Fruit fly (Drosophila melanogaster) whole organism, prepupa: ENCODE data around the gene CG4004.
A peak's percentile ranks its signal among the peaks of the same experiment; 100 is the strongest.

Source experiments
- Blimp-1 ChIP-seq: fragments of 200-800 bp; sonication (Bioruptor generic); optimal IDR thresholded peaks from 3 replicates; lab custom pipeline; 2017; ENCODE audit warnings: missing biosample characterization, missing genetic modification characterization, mild to moderate bottlenecking, moderate library complexity, missing genetic modification reagents
- CG10631 ChIP-seq: fragments of 200-800 bp; sonication (Bioruptor generic); optimal IDR thresholded peaks from 2 replicates; lab custom pipeline; 2016; ENCODE audit warnings: missing biosample characterization, missing genetic modification characterization
- CG10669 ChIP-seq: fragments of 200-800 bp; sonication (Bioruptor generic); optimal IDR thresholded peaks from 3 replicates; lab custom pipeline; 2018; ENCODE audit warnings: missing biosample characterization, mild to moderate bottlenecking, missing genetic modification characterization, moderate library complexity
- CG11294 ChIP-seq: fragments of 200-800 bp; sonication (Bioruptor generic); IDR thresholded peaks from 2 replicates; pipeline ENCODE4 v1.3.6; 2022; ENCODE audit warnings: missing biosample characterization, missing genetic modification characterization
- CG11762 ChIP-seq: fragments of 200-800 bp; sonication (Bioruptor generic); optimal IDR thresholded peaks from 3 replicates; lab custom pipeline; 2016; ENCODE audit warnings: missing biosample characterization, missing genetic modification characterization; ENCODE audit not compliant: insufficient read depth
- CG11902 ChIP-seq: fragments of 200-800 bp; sonication (Bioruptor generic); optimal IDR thresholded peaks from 3 replicates; lab custom pipeline; 2016; ENCODE audit warnings: missing biosample characterization, missing genetic modification characterization
- CG1621 ChIP-seq: fragments of 200-800 bp; sonication (Bioruptor generic); optimal IDR thresholded peaks from 3 replicates; lab custom pipeline; 2018; ENCODE audit warnings: missing biosample characterization, mild to moderate bottlenecking, missing genetic modification characterization
- CG3032 ChIP-seq: fragments of 200-800 bp; optimal IDR thresholded peaks from 2 replicates; lab custom pipeline; 2019; ENCODE audit warnings: missing biosample characterization, mild to moderate bottlenecking, missing genetic modification characterization, moderate library complexity
- CG32006 ChIP-seq: fragments of 200-800 bp; sonication (Bioruptor generic); optimal IDR thresholded peaks from 3 replicates; lab custom pipeline; 2017; ENCODE audit warnings: missing biosample characterization, mild to moderate bottlenecking, missing genetic modification characterization
- CG34406 ChIP-seq: fragments of 200-800 bp; sonication (Bioruptor generic); optimal IDR thresholded peaks from 3 replicates; lab custom pipeline; 2016; ENCODE audit warnings: missing biosample characterization, missing genetic modification characterization
- CG3919 ChIP-seq: fragments of 200-800 bp; sonication (Bioruptor generic); optimal IDR thresholded peaks from 3 replicates; lab custom pipeline; 2016; ENCODE audit warnings: missing biosample characterization, missing genetic modification characterization
- CG6163 ChIP-seq: fragments of 200-800 bp; sonication (Bioruptor generic); IDR thresholded peaks from 3 replicates; pipeline ENCODE4 v1.3.6; 2022; ENCODE audit warnings: missing biosample characterization, missing genetic modification characterization
- CG8119 ChIP-seq: fragments of 200-800 bp; sonication (Bioruptor generic); IDR thresholded peaks from 3 replicates; pipeline ENCODE4 v1.3.6; 2022; ENCODE audit warnings: missing biosample characterization, missing genetic modification characterization
- CG8319 ChIP-seq: fragments of 200-800 bp; sonication (Bioruptor generic); optimal IDR thresholded peaks from 3 replicates; lab custom pipeline; 2016; ENCODE audit warnings: missing biosample characterization, missing genetic modification characterization
- CG8632 ChIP-seq: fragments of 200-800 bp; sonication (Bioruptor generic); optimal IDR thresholded peaks from 3 replicates; lab custom pipeline; 2016; ENCODE audit warnings: missing biosample characterization, missing genetic modification characterization
- CG9139 ChIP-seq: fragments of 200-800 bp; sonication (Bioruptor generic); optimal IDR thresholded peaks from 3 replicates; lab custom pipeline; 2017; ENCODE audit warnings: missing biosample characterization, mild to moderate bottlenecking, missing genetic modification characterization
- Eip75B ChIP-seq: fragments of 200-800 bp; sonication (Bioruptor generic); optimal IDR thresholded peaks from 3 replicates; lab custom pipeline; 2016; ENCODE audit warnings: missing biosample characterization, missing genetic modification characterization
- Eip78C ChIP-seq: fragments of 200-800 bp; sonication (Bioruptor generic); peaks from one replicate; lab custom pipeline; 2016; ENCODE audit warnings: missing biosample characterization, missing genetic modification characterization
- Eip93F ChIP-seq: fragments of 200-800 bp; sonication (Bioruptor generic); optimal IDR thresholded peaks from 2 replicates; lab custom pipeline; 2016; ENCODE audit warnings: missing biosample characterization, mild to moderate bottlenecking, missing genetic modification characterization
- Ets21C ChIP-seq: fragments of 200-800 bp; sonication (Bioruptor generic); optimal IDR thresholded peaks from 3 replicates; lab custom pipeline; 2016; ENCODE audit warnings: missing biosample characterization, missing genetic modification characterization
- Gug ChIP-seq: fragments of 200-800 bp; sonication (Bioruptor generic); IDR thresholded peaks from 2 replicates; pipeline ENCODE4 v1.3.6; 2022; ENCODE audit warnings: missing biosample characterization, missing genetic modification characterization
- Hr38 ChIP-seq: sonication (Bioruptor generic); optimal IDR thresholded peaks from 2 replicates; lab custom pipeline; 2016; ENCODE audit warnings: missing biosample characterization, missing genetic modification characterization
- Hr39 ChIP-seq: fragments of 200-800 bp; sonication (Bioruptor generic); optimal IDR thresholded peaks from 2 replicates; lab custom pipeline; 2016; ENCODE audit warnings: missing biosample characterization, missing genetic modification characterization
- Hr4 ChIP-seq: fragments of 200-800 bp; sonication (Bioruptor generic); optimal IDR thresholded peaks from 3 replicates; lab custom pipeline; 2016; ENCODE audit warnings: missing biosample characterization, missing genetic modification characterization
- Lpt ChIP-seq: fragments of 200-800 bp; sonication (Bioruptor generic); optimal IDR thresholded peaks from 3 replicates; lab custom pipeline; 2016; ENCODE audit warnings: missing biosample characterization, missing genetic modification characterization
- Met ChIP-seq: fragments of 200-800 bp; sonication (Bioruptor generic); optimal IDR thresholded peaks from 3 replicates; lab custom pipeline; 2016; ENCODE audit warnings: missing biosample characterization, missing genetic modification characterization
- Smox ChIP-seq: fragments of 200-800 bp; sonication (Bioruptor generic); optimal IDR thresholded peaks from 3 replicates; lab custom pipeline; 2016; ENCODE audit warnings: missing biosample characterization, missing genetic modification characterization
- Sox102F ChIP-seq: fragments of 200-800 bp; sonication (Bioruptor generic); optimal IDR thresholded peaks from 2 replicates; lab custom pipeline; 2016; ENCODE audit warnings: missing biosample characterization, mild to moderate bottlenecking, missing genetic modification characterization
- Sox14 ChIP-seq: fragments of 200-800 bp; sonication (Bioruptor generic); optimal IDR thresholded peaks from 3 replicates; lab custom pipeline; 2016; ENCODE audit warnings: missing biosample characterization, missing genetic modification characterization
- Sox15 ChIP-seq: fragments of 200-800 bp; sonication (Bioruptor generic); optimal IDR thresholded peaks from 3 replicates; lab custom pipeline; 2016; ENCODE audit warnings: missing biosample characterization, missing genetic modification characterization
- achi ChIP-seq: fragments of 200-800 bp; sonication (Bioruptor generic); optimal IDR thresholded peaks from 3 replicates; lab custom pipeline; 2016; ENCODE audit warnings: missing biosample characterization, missing genetic modification characterization
- dac ChIP-seq: fragments of 200-800 bp; sonication (Bioruptor generic); optimal IDR thresholded peaks from 2 replicates; lab custom pipeline; 2017; ENCODE audit warnings: missing biosample characterization, mild to moderate bottlenecking, missing genetic modification characterization
- dsx ChIP-seq: fragments of 200-800 bp; optimal IDR thresholded peaks from 3 replicates; lab custom pipeline; 2019; ENCODE audit warnings: missing biosample characterization, mild to moderate bottlenecking, missing genetic modification characterization, moderate library complexity; ENCODE audit not compliant: poor library complexity, severe bottlenecking
- eg ChIP-seq: fragments of 200-800 bp; sonication (Bioruptor generic); IDR thresholded peaks from 3 replicates; pipeline ENCODE4 v1.3.6; 2022; ENCODE audit warnings: missing biosample characterization, missing genetic modification characterization
- esn ChIP-seq: fragments of 200-800 bp; sonication (Bioruptor generic); optimal IDR thresholded peaks from 2 replicates; lab custom pipeline; 2016; ENCODE audit warnings: missing biosample characterization, mild to moderate bottlenecking, missing genetic modification characterization, moderate library complexity
- fd59A ChIP-seq: fragments of 200-800 bp; sonication (Bioruptor generic); optimal IDR thresholded peaks from 2 replicates; lab custom pipeline; 2017; ENCODE audit warnings: missing biosample characterization, mild to moderate bottlenecking, missing genetic modification characterization, missing genetic modification reagents
- fd85E ChIP-seq: fragments of 200-800 bp; sonication (Bioruptor generic); optimal IDR thresholded peaks from 3 replicates; lab custom pipeline; 2016; ENCODE audit warnings: missing biosample characterization, missing genetic modification characterization
- fkh ChIP-seq: fragments of 200-800 bp; sonication (Bioruptor generic); optimal IDR thresholded peaks from 3 replicates; lab custom pipeline; 2017; ENCODE audit warnings: missing biosample characterization, mild to moderate bottlenecking, missing genetic modification characterization, moderate library complexity
- net ChIP-seq: fragments of 200-800 bp; sonication (Bioruptor generic); optimal IDR thresholded peaks from 3 replicates; lab custom pipeline; 2016; ENCODE audit warnings: missing biosample characterization, missing genetic modification characterization
- spab ChIP-seq: fragments of 200-800 bp; sonication (Bioruptor generic); optimal IDR thresholded peaks from 2 replicates; lab custom pipeline; 2017; ENCODE audit warnings: missing biosample characterization, mild to moderate bottlenecking, missing genetic modification characterization, missing genetic modification reagents
- ss ChIP-seq, 2 experiments: fragments of 200-800 bp; sonication (Bioruptor generic); optimal IDR thresholded peaks; 2 replicates in 1 of 2; 3 replicates in 1 of 2; lab custom pipeline; 2017 to 2018; ENCODE audit warnings: mild to moderate bottlenecking in 2 of 2, missing biosample characterization in 2 of 2, missing genetic modification characterization in 2 of 2, moderate library complexity in 1 of 2
- svp ChIP-seq: fragments of 200-800 bp; sonication (Bioruptor generic); peaks from one replicate; lab custom pipeline; 2016; ENCODE audit warnings: missing biosample characterization, missing genetic modification characterization
- topi ChIP-seq: fragments of 200-800 bp; sonication (Bioruptor generic); optimal IDR thresholded peaks from 3 replicates; lab custom pipeline; 2016; ENCODE audit warnings: missing biosample characterization, missing genetic modification characterization
- vri ChIP-seq: fragments of 200-800 bp; sonication (Bioruptor generic); optimal IDR thresholded peaks from 3 replicates; lab custom pipeline; 2016; ENCODE audit warnings: missing biosample characterization, mild to moderate bottlenecking, missing genetic modification characterization

The CG4004 gene

DNA sequence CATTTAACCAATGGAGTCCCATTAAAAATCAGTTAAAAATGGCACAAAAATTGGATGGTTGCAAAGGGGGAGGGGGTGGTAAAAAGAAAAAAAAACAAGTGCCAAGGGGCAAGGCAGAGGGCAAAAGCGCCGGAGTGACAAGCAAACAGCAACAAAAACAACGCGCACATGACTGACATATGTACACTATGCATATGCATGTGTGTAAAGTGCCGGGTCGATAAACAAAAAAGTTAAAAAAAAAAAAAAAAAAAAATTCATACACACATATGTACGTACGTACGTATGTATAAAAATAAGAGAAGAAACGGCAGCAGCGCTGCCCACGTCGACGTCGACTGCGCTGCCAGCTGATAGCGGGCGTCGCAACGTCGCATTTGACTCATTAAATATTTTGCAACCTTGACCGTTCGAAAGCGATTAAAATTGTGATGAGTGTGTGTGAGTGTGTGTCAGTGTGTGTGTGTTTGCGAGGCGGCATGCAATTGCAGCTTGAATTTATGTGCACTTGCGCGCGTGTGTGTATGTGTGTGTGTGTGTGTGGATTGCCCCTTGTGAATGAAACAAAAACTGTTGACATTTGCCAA lies 16.3 kb upstream of the CG4004 start (continued):
- TF ChIP-seq CG3032 (no peak), topi (GFP tag; lab: Kevin White, UChicago) (no peak), Hr4 (GFP tag; lab: Kevin White, UChicago) (no peak), Sox14 (GFP tag; lab: Kevin White, UChicago) (no peak), CG8632 (GFP tag; lab: Kevin White, UChicago) (no peak), CG10631 (no peak), Blimp-1 (GFP tag; lab: Kevin White, UChicago) (no peak), Ets21C (GFP tag; lab: Kevin White, UChicago) (no peak), fkh (GFP tag; lab: Kevin White, UChicago) (peak; percentile 31), fd59A (GFP tag; lab: Kevin White, UChicago) (no peak), Eip75B (peak; percentile 46), esn (GFP tag; lab: Kevin White, UChicago) (no peak), Eip78C (peak; percentile 76), Gug (GFP tag; lab: Robert Waterston, UW) (no peak), CG8319 (GFP tag; lab: Kevin White, UChicago) (no peak), CG34406 (GFP tag; lab: Kevin White, UChicago) (peak; percentile 30), Smox (GFP tag; lab: Kevin White, UChicago) (no peak), dac (GFP tag; lab: Kevin White, UChicago) (no peak), CG11294 (GFP tag; lab: Robert Waterston, UW) (no peak), CG1621 (tag; lab: Kevin White, UChicago) (no peak), CG6163 (GFP tag; lab: Robert Waterston, UW) (peak; percentile 63; the same call in 2 of the 3 replicates), ss (GFP tag; optimal IDR thresholded peaks at IDR 0.05; lab: Kevin White, UChicago) (peak; percentile 32 to 36), Hr38 (GFP tag; lab: Kevin White, UChicago) (no peak), CG10669 (GFP tag; lab: Kevin White, UChicago) (no peak), CG11762 (GFP tag; lab: Kevin White, UChicago) (no peak), CG11902 (GFP tag; lab: Kevin White, UChicago) (no peak), svp (GFP tag; lab: Kevin White, UChicago) (peak; percentile 85), dsx (GFP tag; lab: Kevin White, UChicago) (no peak), Sox15 (no peak)
- TF ChIP-seq, all 60 proteins: peak for 12

DNA sequence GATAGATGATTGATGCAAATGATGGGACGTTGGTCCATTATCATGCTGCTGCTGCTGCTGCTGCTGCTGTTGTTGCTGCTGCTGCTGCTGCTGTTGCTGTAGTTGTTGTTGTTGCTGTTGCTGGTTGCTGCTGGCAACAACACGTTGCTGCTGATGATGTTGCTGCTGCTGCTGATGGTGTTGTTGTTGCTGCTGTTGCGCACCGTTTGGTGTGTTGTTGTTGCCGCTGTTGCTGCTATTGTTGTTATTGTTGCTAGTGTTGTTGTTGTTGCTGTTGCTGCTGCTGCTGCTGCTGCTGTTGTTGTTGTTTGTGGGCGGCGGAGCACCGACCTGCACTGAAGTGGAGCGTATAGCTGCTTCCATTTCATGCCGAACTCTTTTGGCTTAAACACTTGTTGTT lies 12.9 kb upstream of the CG4004 start:
- TF ChIP-seq eg (GFP tag; lab: Robert Waterston, UW): no peak
- no peak for TF ChIP-seq achi
- no peak for TF ChIP-seq vri (GFP tag; lab: Kevin White, UChicago)
- TF ChIP-seq esn (GFP tag; lab: Kevin White, UChicago): no peak
- TF ChIP-seq net (GFP tag; lab: Kevin White, UChicago): no peak
- no peak for TF ChIP-seq Hr39
- TF ChIP-seq CG3919 (GFP tag; lab: Kevin White, UChicago): no peak
- TF ChIP-seq svp (GFP tag; lab: Kevin White, UChicago): no peak

DNA sequence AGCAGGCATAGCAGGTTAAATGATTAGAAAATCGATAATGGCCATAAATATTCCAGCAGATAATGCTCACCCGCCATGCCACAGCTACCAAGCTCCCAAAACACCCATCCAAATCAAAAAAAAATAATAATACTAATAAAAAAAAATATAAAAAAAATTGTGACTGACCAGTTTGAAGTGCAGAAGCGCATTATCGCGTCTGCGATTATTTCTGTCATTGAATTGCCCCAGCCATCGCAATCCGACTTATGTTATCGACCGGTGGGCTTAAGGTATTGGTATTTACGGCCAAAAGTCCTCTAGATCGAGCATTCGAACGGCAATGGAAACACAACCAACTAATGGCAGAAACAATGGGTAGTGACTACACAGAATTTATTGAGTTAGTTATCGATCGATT lies 11.5 kb upstream of the CG4004 start:
- TF ChIP-seq Hr38 (GFP tag; lab: Kevin White, UChicago): no peak
- TF ChIP-seq CG9139: no peak
- TF ChIP-seq fd85E (GFP tag; lab: Kevin White, UChicago): no peak
- no peak for TF ChIP-seq Lpt (GFP tag; lab: Kevin White, UChicago)
- TF ChIP-seq Sox102F (GFP tag; lab: Kevin White, UChicago): no peak
- TF ChIP-seq ss (GFP tag; optimal IDR thresholded peaks at IDR 0.05; lab: Kevin White, UChicago): no peak
- TF ChIP-seq CG8119: no peak
- peak; percentile 29 for TF ChIP-seq vri (GFP tag; lab: Kevin White, UChicago)
- no peak for TF ChIP-seq dac (GFP tag; lab: Kevin White, UChicago)
- TF ChIP-seq Eip93F (GFP tag; lab: Kevin White, UChicago): peak; percentile 13
- TF ChIP-seq CG11762 (GFP tag; lab: Kevin White, UChicago): no peak
- TF ChIP-seq Blimp-1 (GFP tag; lab: Kevin White, UChicago): no peak
- no peak for TF ChIP-seq Eip75B
- no peak for TF ChIP-seq Met
- TF ChIP-seq Eip78C: peak; percentile 30
- no peak for TF ChIP-seq spab
- no peak for TF ChIP-seq CG32006 (GFP tag; lab: Kevin White, UChicago)
- TF ChIP-seq svp (GFP tag; lab: Kevin White, UChicago): no peak
- no peak for TF ChIP-seq CG6163 (GFP tag; lab: Robert Waterston, UW)
- TF ChIP-seq Sox14 (GFP tag; lab: Kevin White, UChicago): no peak
- no peak for TF ChIP-seq CG11294 (GFP tag; lab: Robert Waterston, UW)
